Worm (Caenorhabditis elegans) whole organism, dauer: Measurements from ENCODE around the gene kel-10.

Source experiments
- unc-62 ChIP-seq: sonication (generic microtip); optimal IDR thresholded peaks from 2 replicates; lab custom pipeline; 2017; ENCODE audit warnings: missing biosample characterization, missing genetic modification reagents, missing genetic modification characterization

Gene kel-10

DNA sequence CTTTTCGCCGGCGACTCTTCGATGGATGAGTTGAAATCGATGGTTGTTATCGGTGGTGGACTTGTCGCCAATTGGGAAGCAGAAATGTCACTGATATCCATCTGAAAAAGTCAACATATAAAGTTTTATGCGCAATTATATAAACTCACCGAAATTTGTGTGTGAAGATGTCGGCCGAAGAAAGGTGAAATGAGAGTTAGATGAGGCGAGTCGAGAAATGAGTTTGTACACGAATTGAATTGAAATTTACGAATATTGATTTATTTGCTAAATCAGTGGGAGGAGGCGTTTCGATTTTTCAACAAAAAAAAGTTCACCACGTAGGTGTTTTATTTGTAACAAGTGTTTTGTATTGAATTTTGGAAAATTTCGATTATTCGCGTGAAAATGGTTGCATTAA lies at the start of gene kel-10:
Gene kel-10 (minus strand): TSS at position 101 of the 400 bp plus-strand sequence.
- TF ChIP-seq unc-62 (GFP tag; lab: Kevin White, UChicago), result no peak

ce11 chrIII:10150710-10151109 lies 49.5 kb upstream of the kel-10 start:
- no peak for TF ChIP-seq unc-62 (GFP tag; lab: Kevin White, UChicago)

DNA sequence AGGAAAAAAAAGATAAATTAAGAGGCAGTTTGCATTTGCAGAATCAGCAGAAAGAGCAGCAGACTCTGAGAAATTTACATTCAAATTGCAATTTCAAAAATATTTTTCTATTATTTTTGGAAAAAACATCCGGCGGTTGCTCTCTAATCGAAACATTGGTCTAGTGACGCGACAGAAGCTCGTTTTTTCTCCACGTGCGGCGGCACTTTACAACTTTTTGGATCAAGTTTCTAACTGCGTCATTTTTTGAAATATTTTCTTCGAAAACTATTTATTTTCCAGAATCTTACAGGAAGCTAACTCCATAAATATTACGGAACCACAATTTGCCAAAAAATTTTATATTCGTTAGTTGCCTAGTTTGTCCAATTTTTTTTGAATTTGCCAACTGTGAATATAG lies 48.7 kb upstream of the kel-10 start:
- no peak for TF ChIP-seq unc-62 (GFP tag; lab: Kevin White, UChicago)

ce11 chrIII:10146701-10147100 lies 45.4 kb upstream of the kel-10 start, which contains the start of gene K08E5.1:
TSS of gene K08E5.1 (minus strand) at chrIII:10146801.
- no peak for TF ChIP-seq unc-62 (GFP tag; lab: Kevin White, UChicago)

DNA sequence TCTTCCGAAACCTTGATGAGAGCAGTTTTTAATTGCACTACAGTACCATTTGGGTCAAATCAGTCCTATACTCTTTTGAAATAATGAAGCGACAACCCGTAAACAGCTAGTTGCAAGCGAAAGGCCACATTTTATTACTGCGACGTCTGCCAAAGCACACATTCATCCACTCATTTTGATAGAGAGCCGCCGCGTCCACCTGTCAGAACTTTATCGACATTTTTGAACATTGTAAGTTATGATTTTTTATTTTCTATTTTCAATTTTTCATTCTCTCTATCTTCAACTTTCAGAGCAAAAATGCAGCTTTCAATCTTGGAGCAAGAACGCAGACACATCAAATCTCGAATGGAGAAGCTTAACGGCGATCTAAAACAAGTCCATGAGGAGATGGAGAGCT lies 39.5 kb upstream of the kel-10 start, which contains the start of gene K08E5.6:
Gene K08E5.6 (plus strand): TSS at position 301 of the 400 bp plus-strand sequence.
- no peak for TF ChIP-seq unc-62 (GFP tag; lab: Kevin White, UChicago)

DNA sequence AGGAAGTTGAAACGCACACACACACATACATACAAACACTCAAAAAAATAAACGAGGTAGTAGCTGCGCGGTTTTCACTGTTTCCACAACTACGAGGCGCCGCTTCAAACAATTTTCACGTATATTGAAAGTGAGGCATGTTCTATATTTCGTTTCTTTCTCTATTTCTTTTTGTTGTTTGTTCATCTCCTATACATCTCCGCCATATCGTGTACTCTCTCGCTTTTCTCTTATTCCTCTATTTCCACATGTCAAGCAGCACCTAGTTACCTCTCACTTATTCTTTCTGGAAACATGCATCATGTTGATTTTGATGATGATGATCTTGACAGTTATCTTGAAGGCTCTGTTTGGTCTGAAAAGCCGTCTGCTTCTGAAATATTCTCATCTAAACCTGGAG lies 35.5 kb upstream of the kel-10 start, which contains the start of gene ZK1128.7:
Gene ZK1128.7 (plus strand): TSS at position 229 of the 400 bp plus-strand sequence.
- no peak for TF ChIP-seq unc-62 (GFP tag; lab: Kevin White, UChicago)

DNA sequence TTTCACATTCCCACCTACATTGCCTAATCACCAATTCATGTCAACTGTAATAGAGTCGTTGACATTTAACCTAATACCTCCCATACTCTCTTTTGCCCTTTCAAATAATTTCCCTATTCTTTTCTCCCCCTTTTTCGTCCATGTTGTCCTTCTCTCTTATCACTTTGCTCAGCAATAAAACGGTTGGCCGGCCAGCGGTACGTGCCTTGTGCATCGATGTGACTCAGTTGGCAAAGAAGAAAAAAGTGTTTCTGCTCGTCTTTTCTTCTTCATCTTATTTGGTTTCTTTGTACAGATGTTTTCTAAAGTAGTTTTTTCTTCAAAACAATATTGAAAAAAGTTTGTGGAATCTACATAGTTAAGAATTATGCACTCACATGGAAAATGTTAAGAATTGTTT lies 33.3 kb upstream of the kel-10 start:
- TF ChIP-seq unc-62 (GFP tag; lab: Kevin White, UChicago), result no peak

DNA sequence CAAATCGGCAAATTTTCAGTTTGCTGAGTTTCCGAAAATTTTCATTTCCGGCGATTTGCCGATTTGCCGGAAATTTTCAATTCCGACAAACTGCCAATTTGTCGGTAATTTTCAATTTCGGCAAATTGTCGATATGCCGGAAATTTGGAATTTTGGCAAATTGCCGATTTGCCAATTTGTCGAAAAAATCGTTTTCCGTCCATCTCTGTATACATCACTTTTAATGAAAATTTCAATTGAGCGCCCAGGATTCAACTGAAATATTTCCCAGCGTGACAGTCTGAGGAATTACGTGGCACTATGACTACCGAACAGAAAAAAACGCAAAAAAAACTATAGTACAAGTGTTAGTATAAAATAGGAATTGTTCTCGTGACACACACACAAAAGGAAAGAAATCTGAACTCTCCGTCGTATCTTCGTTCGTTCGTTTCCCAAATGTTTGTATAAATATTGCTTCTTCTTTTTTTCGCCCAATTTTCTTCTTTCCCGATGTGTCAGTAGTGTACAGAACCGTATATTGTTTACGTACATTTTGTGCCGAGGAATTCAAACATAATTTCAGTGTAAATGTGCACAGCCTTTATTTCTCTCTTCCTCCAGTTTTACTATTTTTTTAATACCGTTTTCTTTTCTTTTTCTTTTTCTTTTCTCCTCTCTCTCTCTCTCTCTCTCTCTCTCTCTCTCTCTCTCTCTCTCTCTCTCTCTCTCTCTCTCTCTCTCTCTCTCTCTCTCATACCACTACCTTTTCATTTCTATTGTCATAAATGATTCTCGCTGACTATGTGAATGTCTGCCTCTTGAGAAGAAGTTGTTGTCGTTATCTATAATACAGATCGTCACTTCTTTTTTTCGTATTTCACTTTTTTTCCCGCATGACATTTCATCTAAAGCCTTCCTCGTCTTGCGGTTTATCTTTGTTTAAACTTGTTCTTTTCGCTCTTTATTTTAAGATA lies 31.5 kb upstream of the kel-10 start:
- TF ChIP-seq unc-62 (GFP tag; lab: Kevin White, UChicago), result no peak

DNA sequence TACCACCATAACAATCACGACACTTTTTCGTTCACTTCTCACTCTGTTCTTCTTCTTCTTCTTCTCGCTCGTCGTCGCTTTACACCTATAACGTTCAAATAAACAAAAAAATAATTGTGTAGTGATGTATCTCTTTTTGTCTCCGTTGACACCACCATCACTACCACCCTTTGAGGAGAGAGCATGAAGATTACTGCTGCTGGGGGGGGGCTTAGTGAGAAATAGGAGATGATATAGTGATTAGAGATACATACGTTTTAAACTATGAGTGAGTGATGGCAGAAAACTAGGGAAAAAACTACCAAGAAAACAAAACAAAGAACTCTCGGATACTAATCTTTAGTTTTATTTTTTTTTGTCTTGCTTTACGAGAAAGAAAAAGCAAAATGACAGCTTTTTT lies 25.1 kb upstream of the kel-10 start:
- TF ChIP-seq unc-62 (GFP tag; lab: Kevin White, UChicago), result no peak

- no peak for TF ChIP-seq unc-62 (GFP tag; lab: Kevin White, UChicago)
Observed at ce11 chrIII:10123586-10124233, 22.5 kb upstream of the kel-10 start, which contains the start of gene ttll-4. TSS of gene ttll-4 (plus strand) at chrIII:10124183.

- TF ChIP-seq unc-62 (GFP tag; lab: Kevin White, UChicago), result no peak
Observed at ce11 chrIII:10120076-10120831, 19.0 kb upstream of the kel-10 start, which contains the start of the genes gtf-2H3 and ham-3. TSS of gene gtf-2H3 (minus strand) at chrIII:10120148. TSS of gene ham-3 (plus strand) at chrIII:10120781.

DNA sequence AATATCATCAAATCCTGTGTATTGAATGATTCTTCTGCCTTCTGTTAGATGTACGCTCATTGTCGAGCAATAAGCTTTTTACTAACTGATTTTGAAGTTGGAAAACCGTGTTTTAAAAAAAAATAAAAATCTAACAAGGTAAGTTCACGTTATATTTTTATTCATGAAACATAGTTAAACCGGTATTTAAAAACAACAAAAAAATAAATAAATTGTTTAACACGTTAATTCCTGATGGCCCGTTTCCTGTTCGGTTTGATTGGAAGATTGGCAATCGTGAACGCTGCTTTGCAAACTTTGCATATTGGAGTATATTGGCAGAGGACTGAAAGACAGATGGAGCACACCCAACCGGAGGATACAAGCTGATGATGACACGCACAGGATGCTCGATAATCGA lies 17.6 kb upstream of the kel-10 start, which contains the start of gene ZK1128.3:
Gene ZK1128.3 (minus strand): TSS at position 101 of the 400 bp plus-strand sequence.
- TF ChIP-seq unc-62 (GFP tag; lab: Kevin White, UChicago), result no peak

DNA sequence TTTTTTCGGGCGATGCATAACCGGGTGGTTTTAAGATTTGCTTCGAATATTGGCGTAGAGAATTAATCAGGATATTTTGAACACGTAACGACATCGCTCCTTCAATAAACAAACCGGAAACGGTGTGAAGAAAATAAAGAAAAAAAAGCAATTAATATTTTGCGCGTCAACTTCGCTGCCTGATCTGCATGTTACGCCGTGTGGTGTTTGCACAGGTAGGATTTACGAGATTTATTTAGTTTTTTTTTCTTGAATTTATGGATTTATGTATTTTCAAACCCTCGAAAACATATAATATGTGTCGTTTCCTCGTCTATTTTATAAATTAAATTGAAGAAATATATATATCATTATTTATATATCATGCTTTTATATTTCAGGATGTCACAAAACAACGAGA lies 13.4 kb upstream of the kel-10 start, which contains the start of the genes ZK1128.1 and mett-10:
Gene ZK1128.1 (minus strand): TSS at position 99 of the 400 bp plus-strand sequence.
Gene mett-10 (plus strand): TSS at position 375 of the 400 bp plus-strand sequence.
- TF ChIP-seq unc-62 (GFP tag; lab: Kevin White, UChicago), result no peak

DNA sequence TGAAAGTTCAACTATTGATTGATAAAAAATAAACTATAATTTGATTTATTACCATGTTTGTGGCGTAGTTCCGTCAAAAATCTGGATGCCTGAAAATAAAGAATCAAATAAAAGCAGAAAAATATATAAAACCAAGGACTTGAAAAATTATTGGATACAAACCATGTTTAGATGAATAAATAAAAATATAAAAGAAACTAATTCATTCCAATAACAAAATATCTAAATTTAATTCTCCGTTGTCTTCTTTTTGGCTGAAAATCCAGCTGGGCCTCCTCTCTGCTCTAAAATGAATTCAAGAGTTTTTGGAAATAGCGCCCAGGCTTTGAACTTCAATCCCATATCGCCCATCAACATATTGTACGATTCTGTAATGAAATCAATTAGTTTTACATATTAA lies 11.7 kb upstream of the kel-10 start, which contains the start of gene vps-29:
Gene vps-29 (minus strand): TSS at position 101 of the 400 bp plus-strand sequence.
- no peak for TF ChIP-seq unc-62 (GFP tag; lab: Kevin White, UChicago)

ce11 chrIII:10108995-10109394 lies 7.7 kb upstream of the kel-10 start, which contains the start of gene T16H12.9:
TSS of gene T16H12.9 (plus strand) at chrIII:10109295.
- no peak for TF ChIP-seq unc-62 (GFP tag; lab: Kevin White, UChicago)
